Fruit fly (Drosophila melanogaster) whole organism, prepupa: Measurements from ENCODE around the gene Spps.
A peak's percentile ranks its signal among the peaks of the same experiment; 100 is the strongest.

ENCODE experiments used
- Blimp-1 ChIP-seq: fragments of 200-800 bp; sonication (Bioruptor generic); optimal IDR thresholded peaks from 3 replicates; lab custom pipeline; 2017; ENCODE audit warnings: missing biosample characterization, missing genetic modification characterization, mild to moderate bottlenecking, moderate library complexity, missing genetic modification reagents
- CG10631 ChIP-seq: fragments of 200-800 bp; sonication (Bioruptor generic); optimal IDR thresholded peaks from 2 replicates; lab custom pipeline; 2016; ENCODE audit warnings: missing biosample characterization, missing genetic modification characterization
- CG10669 ChIP-seq: fragments of 200-800 bp; sonication (Bioruptor generic); optimal IDR thresholded peaks from 3 replicates; lab custom pipeline; 2018; ENCODE audit warnings: missing biosample characterization, mild to moderate bottlenecking, missing genetic modification characterization, moderate library complexity
- CG11294 ChIP-seq: fragments of 200-800 bp; sonication (Bioruptor generic); IDR thresholded peaks from 2 replicates; pipeline ENCODE4 v1.3.6; 2022; ENCODE audit warnings: missing biosample characterization, missing genetic modification characterization
- CG11902 ChIP-seq: fragments of 200-800 bp; sonication (Bioruptor generic); optimal IDR thresholded peaks from 3 replicates; lab custom pipeline; 2016; ENCODE audit warnings: missing biosample characterization, missing genetic modification characterization
- CG15336 ChIP-seq: fragments of 200-800 bp; sonication (Bioruptor generic); IDR thresholded peaks from 2 replicates; pipeline ENCODE4 v1.3.6; 2022; ENCODE audit warnings: missing biosample characterization, missing genetic modification characterization
- CG3032 ChIP-seq: fragments of 200-800 bp; optimal IDR thresholded peaks from 2 replicates; lab custom pipeline; 2019; ENCODE audit warnings: missing biosample characterization, mild to moderate bottlenecking, missing genetic modification characterization, moderate library complexity
- CG31627 ChIP-seq: fragments of 200-800 bp; sonication (Bioruptor generic); optimal IDR thresholded peaks from 3 replicates; lab custom pipeline; 2016; ENCODE audit warnings: missing biosample characterization, missing genetic modification characterization
- CG34406 ChIP-seq: fragments of 200-800 bp; sonication (Bioruptor generic); optimal IDR thresholded peaks from 3 replicates; lab custom pipeline; 2016; ENCODE audit warnings: missing biosample characterization, missing genetic modification characterization
- CG3919 ChIP-seq: fragments of 200-800 bp; sonication (Bioruptor generic); optimal IDR thresholded peaks from 3 replicates; lab custom pipeline; 2016; ENCODE audit warnings: missing biosample characterization, missing genetic modification characterization
- CG4318 ChIP-seq: fragments of 200-800 bp; sonication (Bioruptor generic); optimal IDR thresholded peaks from 3 replicates; lab custom pipeline; 2017; ENCODE audit warnings: missing biosample characterization, mild to moderate bottlenecking, missing genetic modification characterization
- CG6163 ChIP-seq: fragments of 200-800 bp; sonication (Bioruptor generic); IDR thresholded peaks from 3 replicates; pipeline ENCODE4 v1.3.6; 2022; ENCODE audit warnings: missing biosample characterization, missing genetic modification characterization
- CG6276 ChIP-seq: fragments of 200-800 bp; sonication (Bioruptor generic); optimal IDR thresholded peaks from 2 replicates; lab custom pipeline; 2017; ENCODE audit warnings: missing biosample characterization, mild to moderate bottlenecking, missing genetic modification characterization
- CG6792 ChIP-seq: fragments of 200-800 bp; sonication (Bioruptor generic); optimal IDR thresholded peaks from 3 replicates; lab custom pipeline; 2016; ENCODE audit warnings: missing biosample characterization, missing genetic modification characterization
- CG6808 ChIP-seq: fragments of 200-800 bp; sonication (Bioruptor generic); optimal IDR thresholded peaks from 3 replicates; lab custom pipeline; 2017; ENCODE audit warnings: missing biosample characterization, missing genetic modification characterization, mild to moderate bottlenecking, moderate library complexity, missing genetic modification reagents
- CG7368 ChIP-seq: fragments of 200-800 bp; sonication (Bioruptor generic); optimal IDR thresholded peaks from 3 replicates; lab custom pipeline; 2016; ENCODE audit warnings: missing biosample characterization, missing genetic modification characterization
- CG8119 ChIP-seq: fragments of 200-800 bp; sonication (Bioruptor generic); IDR thresholded peaks from 3 replicates; pipeline ENCODE4 v1.3.6; 2022; ENCODE audit warnings: missing biosample characterization, missing genetic modification characterization
- CG8319 ChIP-seq: fragments of 200-800 bp; sonication (Bioruptor generic); optimal IDR thresholded peaks from 3 replicates; lab custom pipeline; 2016; ENCODE audit warnings: missing biosample characterization, missing genetic modification characterization
- CG8632 ChIP-seq: fragments of 200-800 bp; sonication (Bioruptor generic); optimal IDR thresholded peaks from 3 replicates; lab custom pipeline; 2016; ENCODE audit warnings: missing biosample characterization, missing genetic modification characterization
- CG9139 ChIP-seq: fragments of 200-800 bp; sonication (Bioruptor generic); optimal IDR thresholded peaks from 3 replicates; lab custom pipeline; 2017; ENCODE audit warnings: missing biosample characterization, mild to moderate bottlenecking, missing genetic modification characterization
- Eip75B ChIP-seq: fragments of 200-800 bp; sonication (Bioruptor generic); optimal IDR thresholded peaks from 3 replicates; lab custom pipeline; 2016; ENCODE audit warnings: missing biosample characterization, missing genetic modification characterization
- Eip78C ChIP-seq: fragments of 200-800 bp; sonication (Bioruptor generic); peaks from one replicate; lab custom pipeline; 2016; ENCODE audit warnings: missing biosample characterization, missing genetic modification characterization
- Eip93F ChIP-seq: fragments of 200-800 bp; sonication (Bioruptor generic); optimal IDR thresholded peaks from 2 replicates; lab custom pipeline; 2016; ENCODE audit warnings: missing biosample characterization, mild to moderate bottlenecking, missing genetic modification characterization
- Ets21C ChIP-seq: fragments of 200-800 bp; sonication (Bioruptor generic); optimal IDR thresholded peaks from 3 replicates; lab custom pipeline; 2016; ENCODE audit warnings: missing biosample characterization, missing genetic modification characterization
- Ets96B ChIP-seq: fragments of 200-800 bp; optimal IDR thresholded peaks from 2 replicates; lab custom pipeline; 2019; ENCODE audit warnings: missing biosample characterization, mild to moderate bottlenecking, missing genetic modification characterization, moderate library complexity
- Gug ChIP-seq: fragments of 200-800 bp; sonication (Bioruptor generic); IDR thresholded peaks from 2 replicates; pipeline ENCODE4 v1.3.6; 2022; ENCODE audit warnings: missing biosample characterization, missing genetic modification characterization
- Hr38 ChIP-seq: sonication (Bioruptor generic); optimal IDR thresholded peaks from 2 replicates; lab custom pipeline; 2016; ENCODE audit warnings: missing biosample characterization, missing genetic modification characterization
- Hr39 ChIP-seq: fragments of 200-800 bp; sonication (Bioruptor generic); optimal IDR thresholded peaks from 2 replicates; lab custom pipeline; 2016; ENCODE audit warnings: missing biosample characterization, missing genetic modification characterization
- Hr4 ChIP-seq: fragments of 200-800 bp; sonication (Bioruptor generic); optimal IDR thresholded peaks from 3 replicates; lab custom pipeline; 2016; ENCODE audit warnings: missing biosample characterization, missing genetic modification characterization
- Lpt ChIP-seq: fragments of 200-800 bp; sonication (Bioruptor generic); optimal IDR thresholded peaks from 3 replicates; lab custom pipeline; 2016; ENCODE audit warnings: missing biosample characterization, missing genetic modification characterization
- Met ChIP-seq: fragments of 200-800 bp; sonication (Bioruptor generic); optimal IDR thresholded peaks from 3 replicates; lab custom pipeline; 2016; ENCODE audit warnings: missing biosample characterization, missing genetic modification characterization
- OdsH ChIP-seq: fragments of 200-800 bp; sonication (Bioruptor generic); optimal IDR thresholded peaks from 3 replicates; lab custom pipeline; 2016; ENCODE audit warnings: missing biosample characterization, missing genetic modification characterization
- Smox ChIP-seq: fragments of 200-800 bp; sonication (Bioruptor generic); optimal IDR thresholded peaks from 3 replicates; lab custom pipeline; 2016; ENCODE audit warnings: missing biosample characterization, missing genetic modification characterization
- Sox14 ChIP-seq: fragments of 200-800 bp; sonication (Bioruptor generic); optimal IDR thresholded peaks from 3 replicates; lab custom pipeline; 2016; ENCODE audit warnings: missing biosample characterization, missing genetic modification characterization
- Sox15 ChIP-seq: fragments of 200-800 bp; sonication (Bioruptor generic); optimal IDR thresholded peaks from 3 replicates; lab custom pipeline; 2016; ENCODE audit warnings: missing biosample characterization, missing genetic modification characterization
- achi ChIP-seq: fragments of 200-800 bp; sonication (Bioruptor generic); optimal IDR thresholded peaks from 3 replicates; lab custom pipeline; 2016; ENCODE audit warnings: missing biosample characterization, missing genetic modification characterization
- acj6 ChIP-seq: fragments of 200-800 bp; sonication (Bioruptor generic); optimal IDR thresholded peaks from 3 replicates; lab custom pipeline; 2016; ENCODE audit warnings: missing biosample characterization, missing genetic modification characterization
- cyc ChIP-seq: fragments of 200-800 bp; sonication (Bioruptor generic); optimal IDR thresholded peaks from 3 replicates; lab custom pipeline; 2016; ENCODE audit warnings: missing biosample characterization, missing genetic modification characterization
- dac ChIP-seq: fragments of 200-800 bp; sonication (Bioruptor generic); optimal IDR thresholded peaks from 2 replicates; lab custom pipeline; 2017; ENCODE audit warnings: missing biosample characterization, mild to moderate bottlenecking, missing genetic modification characterization
- dsx ChIP-seq: fragments of 200-800 bp; optimal IDR thresholded peaks from 3 replicates; lab custom pipeline; 2019; ENCODE audit warnings: missing biosample characterization, mild to moderate bottlenecking, missing genetic modification characterization, moderate library complexity; ENCODE audit not compliant: poor library complexity, severe bottlenecking
- fd59A ChIP-seq: fragments of 200-800 bp; sonication (Bioruptor generic); optimal IDR thresholded peaks from 2 replicates; lab custom pipeline; 2017; ENCODE audit warnings: missing biosample characterization, mild to moderate bottlenecking, missing genetic modification characterization, missing genetic modification reagents
- fd85E ChIP-seq: fragments of 200-800 bp; sonication (Bioruptor generic); optimal IDR thresholded peaks from 3 replicates; lab custom pipeline; 2016; ENCODE audit warnings: missing biosample characterization, missing genetic modification characterization
- lz ChIP-seq: fragments of 200-800 bp; sonication (Bioruptor generic); optimal IDR thresholded peaks from 3 replicates; lab custom pipeline; 2016; ENCODE audit warnings: missing biosample characterization, missing genetic modification characterization
- net ChIP-seq: fragments of 200-800 bp; sonication (Bioruptor generic); optimal IDR thresholded peaks from 3 replicates; lab custom pipeline; 2016; ENCODE audit warnings: missing biosample characterization, missing genetic modification characterization
- salr ChIP-seq, 2 experiments: fragments of 200-800 bp; sonication (Bioruptor generic); optimal IDR thresholded peaks; 3 replicates each; lab custom pipeline; 2016 to 2018; ENCODE audit warnings: missing biosample characterization in 2 of 2, missing genetic modification characterization in 2 of 2, mild to moderate bottlenecking in 1 of 2
- spab ChIP-seq: fragments of 200-800 bp; sonication (Bioruptor generic); optimal IDR thresholded peaks from 2 replicates; lab custom pipeline; 2017; ENCODE audit warnings: missing biosample characterization, mild to moderate bottlenecking, missing genetic modification characterization, missing genetic modification reagents
- ss ChIP-seq, 2 experiments: fragments of 200-800 bp; sonication (Bioruptor generic); optimal IDR thresholded peaks; 2 replicates in 1 of 2; 3 replicates in 1 of 2; lab custom pipeline; 2017 to 2018; ENCODE audit warnings: mild to moderate bottlenecking in 2 of 2, missing biosample characterization in 2 of 2, missing genetic modification characterization in 2 of 2, moderate library complexity in 1 of 2
- svp ChIP-seq: fragments of 200-800 bp; sonication (Bioruptor generic); peaks from one replicate; lab custom pipeline; 2016; ENCODE audit warnings: missing biosample characterization, missing genetic modification characterization
- topi ChIP-seq: fragments of 200-800 bp; sonication (Bioruptor generic); optimal IDR thresholded peaks from 3 replicates; lab custom pipeline; 2016; ENCODE audit warnings: missing biosample characterization, missing genetic modification characterization

The Spps gene

dm6 chr3R:24204022-24204421 lies 22.7 kb downstream of the Spps start (continued):
- peak; percentile 82 for TF ChIP-seq Hr4 (GFP tag; lab: Kevin White, UChicago)
- TF ChIP-seq CG11902 (GFP tag; lab: Kevin White, UChicago), result no peak
- TF ChIP-seq CG6276 (GFP tag; lab: Kevin White, UChicago), result peak; percentile 49
- TF ChIP-seq CG4318 (GFP tag; lab: Kevin White, UChicago), result peak; percentile 84
- TF ChIP-seq Eip93F, result no peak
- peak; percentile 26 for TF ChIP-seq CG10631 (GFP tag; lab: Kevin White, UChicago)
- peak; percentile 66 for TF ChIP-seq dac (GFP tag; lab: Kevin White, UChicago)

dm6 chr3R:24203426-24203825 lies 23.3 kb downstream of the Spps start:
- TF ChIP-seq fd85E (GFP tag; lab: Kevin White, UChicago) (peak; percentile 52), topi (GFP tag; lab: Kevin White, UChicago) (peak; percentile 89), Ets96B (tag; lab: Kevin White, UChicago) (peak; percentile 58), CG6163 (GFP tag; lab: Robert Waterston, UW) (peak; percentile 80), Ets21C (GFP tag; lab: Kevin White, UChicago) (peak; percentile 73), CG3919 (peak; percentile 89), spab (GFP tag; lab: Kevin White, UChicago) (peak; percentile 69), CG6808 (GFP tag; lab: Kevin White, UChicago) (peak; percentile 80), cyc (GFP tag; lab: Kevin White, UChicago) (peak; percentile 76), Eip75B (peak; percentile 88), Lpt (GFP tag; lab: Kevin White, UChicago) (peak; percentile 88), salr (GFP tag; optimal IDR thresholded peaks at IDR 0.05; lab: Kevin White, UChicago) (peak; percentile 18 to 76), Gug (peak; percentile 80), CG15336 (GFP tag; lab: Robert Waterston, UW) (peak; percentile 94), lz (GFP tag; lab: Kevin White, UChicago) (peak; percentile 84), CG34406 (peak; percentile 84), ss (GFP tag; optimal IDR thresholded peaks at IDR 0.05; lab: Kevin White, UChicago) (peak; percentile 82 to 86), net (GFP tag; lab: Kevin White, UChicago) (peak; percentile 85), Sox14 (GFP tag; lab: Kevin White, UChicago) (peak; percentile 89), svp (peak; percentile 94), Sox15 (GFP tag; lab: Kevin White, UChicago) (peak; percentile 79), Blimp-1 (GFP tag; lab: Kevin White, UChicago) (peak; percentile 31), Hr39 (GFP tag; lab: Kevin White, UChicago) (peak; percentile 83), CG31627 (peak; percentile 81), acj6 (GFP tag; lab: Kevin White, UChicago) (peak; percentile 85), Eip93F (peak; percentile 78), dsx (GFP tag; lab: Kevin White, UChicago) (peak; percentile 72), CG4318 (GFP tag; lab: Kevin White, UChicago) (peak; percentile 76), CG9139 (GFP tag; lab: Kevin White, UChicago) (peak; percentile 26), dac (GFP tag; lab: Kevin White, UChicago) (peak; percentile 80), Smox (GFP tag; lab: Kevin White, UChicago) (peak; percentile 81), OdsH (GFP tag; lab: Kevin White, UChicago) (peak; percentile 88), Met (peak; percentile 90), Hr38 (GFP tag; lab: Kevin White, UChicago) (no peak), CG6792 (GFP tag; lab: Kevin White, UChicago) (peak; percentile 84), CG8319 (peak; percentile 72), CG11294 (peak; percentile 63; the same call in 1 of the 2 replicates), CG8119 (GFP tag; lab: Robert Waterston, UW) (peak; percentile 94), CG7368 (peak; percentile 79), CG10669 (peak; percentile 72), CG11902 (GFP tag; lab: Kevin White, UChicago) (peak; percentile 69), achi (GFP tag; lab: Kevin White, UChicago) (peak; percentile 86), Eip78C (GFP tag; lab: Kevin White, UChicago) (peak; percentile 98), Hr4 (GFP tag; lab: Kevin White, UChicago) (peak; percentile 92), CG8632 (GFP tag; lab: Kevin White, UChicago) (peak; percentile 85), fd59A (GFP tag; lab: Kevin White, UChicago) (peak; percentile 67), CG3032 (peak; percentile 71), CG6276 (GFP tag; lab: Kevin White, UChicago) (peak; percentile 90)
